Worm (Caenorhabditis elegans) whole organism, early embryonic: ENCODE results near the gene C53A5.13.

Experiments
- B0310.2 ChIP-seq: sonication (generic microtip); optimal IDR thresholded peaks from 2 replicates; lab custom pipeline; 2016; ENCODE audit warnings: mild to moderate bottlenecking, missing genetic modification characterization, missing compliant biosample characterization
- ama-1 ChIP-seq: fragments of 150-350 bp; optimal IDR thresholded peaks from 2 replicates; lab custom pipeline; 2014
- flt-1 ChIP-seq: fragments of 200-800 bp; sonication (Bioruptor generic); IDR thresholded peaks from 2 replicates; pipeline ENCODE4 v1.3.6; 2022; ENCODE audit warnings: missing genetic modification characterization, missing compliant biosample characterization
- hmg-4 ChIP-seq: fragments of 200-800 bp; sonication (Bioruptor generic); optimal IDR thresholded peaks from 2 replicates; lab custom pipeline; 2018; ENCODE audit warnings: mild to moderate bottlenecking, missing genetic modification characterization, missing compliant biosample characterization
- pes-1 ChIP-seq: fragments of 200-800 bp; sonication (Bioruptor generic); IDR thresholded peaks from 2 replicates; pipeline ENCODE4 v1.3.6; 2022; ENCODE audit warnings: missing genetic modification reagents, missing genetic modification characterization, missing compliant biosample characterization
- tbx-11 ChIP-seq: fragments of 200-800 bp; sonication (Bioruptor generic); IDR thresholded peaks from 2 replicates; pipeline ENCODE4 v1.3.6; 2022; ENCODE audit warnings: missing genetic modification characterization, missing compliant biosample characterization
- tbx-37 ChIP-seq: fragments of 200-800 bp; sonication (Bioruptor generic); conservative IDR thresholded peaks from 2 replicates; pipeline ENCODE4 v1.3.6; 2022; ENCODE audit warnings: missing genetic modification reagents, missing genetic modification characterization, missing compliant biosample characterization
- tra-4 ChIP-seq: sonication (generic microtip); optimal IDR thresholded peaks from 2 replicates; lab custom pipeline; 2017; ENCODE audit warnings: missing genetic modification characterization, missing compliant biosample characterization

- TF ChIP-seq hmg-4 (no peak), ama-1 (lab: Kevin White, UChicago) (no peak), tra-4 (tag; lab: Kevin White, UChicago) (no peak), B0310.2 (tag; lab: Kevin White, UChicago) (no peak), tbx-11 (GFP tag; lab: Robert Waterston, UW) (no peak), pes-1 (GFP tag; lab: Robert Waterston, UW) (no peak), flt-1 (no peak), tbx-37 (no peak)
Measured at ce11 chrV:14542138-14542537, 4.5 kb upstream of the C53A5.13 start.
